Worm (Caenorhabditis elegans): ENCODE data around the gene duo-1.

ce11 chrV:11532964-11533363 lies 21.5 kb upstream of the duo-1 start:
- TF ChIP-seq nhr-237 (tag; optimal IDR thresholded peaks at IDR 0.05) (no peak), dpl-1 (GFP tag; optimal IDR thresholded peaks at IDR 0.05) (peak in 1 of 3 experiments; percentile 8), lin-39 (tag; optimal IDR thresholded peaks at IDR 0.05) (no peak), rnt-1 (tag; optimal IDR thresholded peaks at IDR 0.05) (peak; percentile 41), aly-2 (tag; optimal IDR thresholded peaks at IDR 0.05) (no peak), ztf-11 (tag; optimal IDR thresholded peaks at IDR 0.05) (no peak)

Data from whole organism, L1 larva.